Worm (Caenorhabditis elegans): ENCODE results near the gene sri-20.

sri-20 gene

DNA sequence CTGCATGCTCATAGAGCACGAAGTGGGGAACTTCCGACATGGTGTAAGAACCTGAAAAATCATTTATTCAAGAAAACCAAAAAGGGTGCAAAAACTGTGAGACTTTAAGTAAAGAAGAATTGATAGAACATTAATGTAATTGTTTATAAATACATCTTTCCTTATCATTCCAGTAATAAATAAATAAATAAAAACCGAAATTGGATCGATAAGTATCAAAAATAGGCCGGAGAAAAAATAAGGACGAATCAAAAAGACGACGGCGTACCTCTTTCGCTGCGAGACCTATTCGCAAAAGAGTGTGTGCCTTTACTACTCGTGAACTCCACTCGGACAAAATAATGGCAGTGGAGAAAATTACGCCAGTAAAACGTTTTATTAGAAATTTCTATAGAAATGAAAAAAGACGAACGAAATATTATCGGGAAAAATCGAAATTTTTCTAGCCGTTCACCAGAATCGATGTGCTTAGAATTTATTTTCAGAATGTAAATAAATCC lies 15.4 kb upstream of the sri-20 start, which contains the start of gene nol-56 (continued):
- TF ChIP-seq hmg-1.2 (GFP tag; IDR thresholded peaks at IDR 0.05), result 0 out of 2 replicates have a peak, but pooled peaks have one; percentile 10
- TF ChIP-seq attf-6 (GFP tag; IDR thresholded peaks at IDR 0.05), result no peak
- TF ChIP-seq Y53G8AR.9 (GFP tag; conservative IDR thresholded peaks at IDR 0.05), result 0 out of 2 replicates have a peak, but pooled peaks have one; percentile 38
- no peak for TF ChIP-seq Y95B8A.8 (GFP tag; IDR thresholded peaks at IDR 0.05)
- no peak for TF ChIP-seq F39B2.1 (GFP tag; IDR thresholded peaks at IDR 0.05)
- peak; percentile 79 for TF ChIP-seq ZK185.1 (tag; optimal IDR thresholded peaks at IDR 0.05; ENCODE audit: poor library complexity, severe bottlenecking)
- no peak for TF ChIP-seq ets-4 (GFP tag; optimal IDR thresholded peaks at IDR 0.05)
- TF ChIP-seq akir-1 (GFP tag; optimal IDR thresholded peaks at IDR 0.05), result no peak
- TF ChIP-seq dpl-1 (GFP tag; optimal IDR thresholded peaks at IDR 0.05), result peak; percentile 60
- TF ChIP-seq nhr-179 (tag; optimal IDR thresholded peaks at IDR 0.05), result no peak
- TF ChIP-seq nhr-90 (tag; optimal IDR thresholded peaks at IDR 0.05), result no peak
- no peak for TF ChIP-seq madf-8 (GFP tag; conservative IDR thresholded peaks at IDR 0.05)
- TF ChIP-seq fkh-3 (tag; optimal IDR thresholded peaks at IDR 0.05), result no peak
- TF ChIP-seq let-607 (tag; optimal IDR thresholded peaks at IDR 0.05), result peak in 1 of 2 experiments; percentile 60
- no peak for TF ChIP-seq cebp-1 (GFP tag; IDR thresholded peaks at IDR 0.05)
- TF ChIP-seq cebp-1 (tag; optimal IDR thresholded peaks at IDR 0.05), result peak; percentile 53
- TF ChIP-seq somi-1 (GFP tag; optimal IDR thresholded peaks at IDR 0.05), result no peak
- TF ChIP-seq F52B5.7 (tag; optimal IDR thresholded peaks at IDR 0.05), result no peak
- TF ChIP-seq zim-3 (tag; optimal IDR thresholded peaks at IDR 0.05), result no peak
- no peak for TF ChIP-seq aptf-3 (GFP tag; IDR thresholded peaks at IDR 0.05)
- no peak for TF ChIP-seq F57A8.1 (GFP tag; optimal IDR thresholded peaks at IDR 0.05)
- TF ChIP-seq efl-1 (GFP tag; optimal IDR thresholded peaks at IDR 0.05), result peak; percentile 49
- TF ChIP-seq T07F8.4 (tag; optimal IDR thresholded peaks at IDR 0.05), result no peak
- TF ChIP-seq rcor-1 (GFP tag; IDR thresholded peaks at IDR 0.05), result 0 out of 2 replicates have a peak, but pooled peaks have one; percentile 15
- peak; percentile 95 for TF ChIP-seq F33H1.4 (GFP tag; IDR thresholded peaks at IDR 0.05)
- no peak for TF ChIP-seq nfya-2 (GFP tag; IDR thresholded peaks at IDR 0.05)
- no peak for TF ChIP-seq sdz-38 (tag; optimal IDR thresholded peaks at IDR 0.05)
- no peak for TF ChIP-seq F57C9.4 (tag; optimal IDR thresholded peaks at IDR 0.05)
- TF ChIP-seq athp-1 (tag; optimal IDR thresholded peaks at IDR 0.05), result peak; percentile 2
- no peak for TF ChIP-seq tbx-9 (tag; optimal IDR thresholded peaks at IDR 0.05; ENCODE audit: borderline replicate concordance)
- TF ChIP-seq ceh-91 (GFP tag; IDR thresholded peaks at IDR 0.05), result no peak
- TF ChIP-seq sptf-2 (GFP tag; optimal IDR thresholded peaks at IDR 0.05), result no peak
- TF ChIP-seq F10E7.11 (tag; optimal IDR thresholded peaks at IDR 0.05), result no peak
- TF ChIP-seq hrde-1 (tag; optimal IDR thresholded peaks at IDR 0.05; ENCODE audit: borderline replicate concordance), result peak; percentile 13
- no peak for TF ChIP-seq C17E4.6 (GFP tag; IDR thresholded peaks at IDR 0.05)
- TF ChIP-seq ekl-4 (GFP tag; IDR thresholded peaks at IDR 0.05), result no peak
- TF ChIP-seq let-526 (GFP tag; IDR thresholded peaks at IDR 0.05), result 0 out of 2 replicates have a peak, but pooled peaks have one; percentile 25
- TF ChIP-seq B0035.1 (tag; optimal IDR thresholded peaks at IDR 0.05), result no peak
- peak; percentile 16 for TF ChIP-seq nhr-80 (tag; optimal IDR thresholded peaks at IDR 0.05)
- no peak for TF ChIP-seq bed-1 (GFP tag; IDR thresholded peaks at IDR 0.05)
- no peak for TF ChIP-seq hlh-26 (GFP tag; conservative IDR thresholded peaks at IDR 0.05)
- peak; percentile 49 for TF ChIP-seq unc-130 (GFP tag; optimal IDR thresholded peaks at IDR 0.05)
- no peak for TF ChIP-seq chd-7 (tag; optimal IDR thresholded peaks at IDR 0.05)
- no peak for TF ChIP-seq repo-1 (tag; optimal IDR thresholded peaks at IDR 0.05)
- no peak for TF ChIP-seq F23B12.7 (tag; optimal IDR thresholded peaks at IDR 0.05; ENCODE audit: insufficient read depth)
- peak in 1 of 3 experiments; percentile 71 for TF ChIP-seq lin-35 (GFP tag; optimal IDR thresholded peaks at IDR 0.05)
- peak; percentile 74 for TF ChIP-seq dox-1 (GFP tag; IDR thresholded peaks at IDR 0.05)
- TF ChIP-seq ccch-3 (GFP tag; optimal IDR thresholded peaks at IDR 0.05), result no peak
